Fruit fly (Drosophila melanogaster) Kc167 (cell line): ENCODE results near the gene CG10283.

Source experiments
- Myc ChIP-seq: fragments of >200 bp; optimal IDR thresholded peaks from 2 replicates; lab custom pipeline; 2017; ENCODE audit warnings: missing external identifiers
- psq ChIP-seq: fragments of >200 bp; optimal IDR thresholded peaks from 2 replicates; lab custom pipeline; 2017; ENCODE audit warnings: missing external identifiers
- ttk ChIP-seq: sonication (Bioruptor generic); optimal IDR thresholded peaks from 2 replicates; lab custom pipeline; 2017; ENCODE audit warnings: missing external identifiers

- TF ChIP-seq psq (lab: Kevin White, UChicago) = no peak
- TF ChIP-seq Myc (lab: Kevin White, UChicago) = no peak
- no peak for TF ChIP-seq ttk
Observed at dm6 chr2L:18448639-18449430, 35.5 kb downstream of the CG10283 start, which contains the start of gene ncm.
